Worm (Caenorhabditis elegans): ENCODE results near the gene C18H9.5.

- TF ChIP-seq ama-1 (optimal IDR thresholded peaks at IDR 0.05) = no peak
- TF ChIP-seq ceh-13 (GFP tag; optimal IDR thresholded peaks at IDR 0.05) = no peak
- no peak for TF ChIP-seq pes-1 (GFP tag; IDR thresholded peaks at IDR 0.05)
- no peak for TF ChIP-seq tra-4 (tag; optimal IDR thresholded peaks at IDR 0.05)
- TF ChIP-seq scrt-1 (GFP tag; IDR thresholded peaks at IDR 0.05) = no peak
- no peak for TF ChIP-seq flt-1 (GFP tag; IDR thresholded peaks at IDR 0.05)
- TF ChIP-seq ceh-36 (tag; optimal IDR thresholded peaks at IDR 0.05) = no peak
- TF ChIP-seq hmg-4 (GFP tag; optimal IDR thresholded peaks at IDR 0.05) = no peak
- TF ChIP-seq tbx-37 (GFP tag; conservative IDR thresholded peaks at IDR 0.05) = no peak
These were observed 11.3 kb upstream of the C18H9.5 start for ce11 chrII:6706552-6707091.
